Fruit fly (Drosophila melanogaster) whole organism, wandering third instar larva: ENCODE data around the gene RtGEF.

Experiments used
- Abd-B ChIP-seq: fragments of >200 bp; optimal IDR thresholded peaks from 2 replicates; lab custom pipeline; 2017; ENCODE audit warnings: missing biosample characterization, missing genetic modification characterization
- CG32264 ChIP-seq: fragments of 200-800 bp; sonication (Bioruptor generic); optimal IDR thresholded peaks from 2 replicates; lab custom pipeline; 2016; ENCODE audit warnings: missing biosample characterization, missing genetic modification characterization
- CG9705 ChIP-seq: fragments of 200-800 bp; sonication (Bioruptor generic); optimal IDR thresholded peaks from 2 replicates; lab custom pipeline; 2018; ENCODE audit warnings: missing biosample characterization, mild to moderate bottlenecking, missing genetic modification characterization
- CrebA ChIP-seq: fragments of 200-800 bp; sonication (Bioruptor generic); optimal IDR thresholded peaks from 2 replicates; lab custom pipeline; 2016; ENCODE audit warnings: missing biosample characterization, mild to moderate bottlenecking, missing genetic modification characterization, borderline replicate concordance
- Dfd ChIP-seq: fragments of >200 bp; optimal IDR thresholded peaks from 2 replicates; lab custom pipeline; 2017; ENCODE audit warnings: missing biosample characterization, missing genetic modification characterization
- HLH106 ChIP-seq: fragments of 200-800 bp; optimal IDR thresholded peaks from 3 replicates; lab custom pipeline; 2019; ENCODE audit warnings: missing biosample characterization, mild to moderate bottlenecking, missing genetic modification characterization, moderate library complexity
- Hnf4 ChIP-seq: fragments of 200-800 bp; sonication (Bioruptor generic); optimal IDR thresholded peaks from 2 replicates; lab custom pipeline; 2016; ENCODE audit warnings: missing biosample characterization, mild to moderate bottlenecking, missing genetic modification characterization
- Hr78 ChIP-seq: fragments of >200 bp; optimal IDR thresholded peaks from 2 replicates; lab custom pipeline; 2017; ENCODE audit warnings: missing biosample characterization, missing genetic modification characterization
- Hr83 ChIP-seq: fragments of 200-300 bp; sonication (Bioruptor generic); optimal IDR thresholded peaks from 2 replicates; lab custom pipeline; 2016; ENCODE audit warnings: missing biosample characterization, mild to moderate bottlenecking, missing genetic modification characterization, moderate library complexity; ENCODE audit not compliant: poor library complexity, severe bottlenecking
- Jra ChIP-seq: sonication (Bioruptor generic); optimal IDR thresholded peaks from 2 replicates; lab custom pipeline; 2016; ENCODE audit warnings: missing biosample characterization, missing genetic modification characterization
- Myc ChIP-seq: fragments of >200 bp; optimal IDR thresholded peaks from 2 replicates; lab custom pipeline; 2017
- OdsH ChIP-seq: fragments of 200-800 bp; sonication (Bioruptor generic); optimal IDR thresholded peaks from 2 replicates; lab custom pipeline; 2016; ENCODE audit warnings: missing biosample characterization, mild to moderate bottlenecking, missing genetic modification characterization
- br ChIP-seq: fragments of 200-800 bp; sonication (Bioruptor generic); optimal IDR thresholded peaks from 2 replicates; lab custom pipeline; 2016; ENCODE audit warnings: missing biosample characterization, missing genetic modification characterization
- dl ChIP-seq, 2 experiments: fragments of 175-275, 200-275 bp in 1 of 2; fragments of 200-275 bp in 1 of 2; sonication (Bioruptor generic); optimal IDR thresholded peaks; lab custom pipeline; 2018; ENCODE audit warnings: mild to moderate bottlenecking in 2 of 2, missing biosample characterization in 2 of 2, missing genetic modification characterization in 2 of 2, moderate library complexity in 2 of 2; ENCODE audit not compliant: partially characterized antibody in 2 of 2, insufficient read depth in 1 of 2
- dmrt93B ChIP-seq: fragments of 200-800 bp; sonication (Bioruptor generic); optimal IDR thresholded peaks from 2 replicates; lab custom pipeline; 2018; ENCODE audit warnings: missing biosample characterization, mild to moderate bottlenecking, missing genetic modification characterization
- ey ChIP-seq: fragments of 200-800 bp; sonication (Bioruptor generic); optimal IDR thresholded peaks from 2 replicates; lab custom pipeline; 2016; ENCODE audit warnings: missing biosample characterization, missing genetic modification characterization
- foxo ChIP-seq, 2 experiments: fragments of 200-800 bp; sonication (Bioruptor generic); optimal IDR thresholded peaks; 2 replicates in 1 of 2; 3 replicates in 1 of 2; lab custom pipeline; 2016 to 2017; ENCODE audit warnings: missing biosample characterization in 2 of 2, missing genetic modification characterization in 2 of 2
- h ChIP-seq: fragments of 200-800 bp; sonication (Bioruptor generic); optimal IDR thresholded peaks from 3 replicates; lab custom pipeline; 2016; ENCODE audit warnings: missing biosample characterization, mild to moderate bottlenecking, missing genetic modification characterization
- jim ChIP-seq: fragments of 175-275, 200-325 bp; sonication (Bioruptor generic); optimal IDR thresholded peaks from 2 replicates; lab custom pipeline; 2016; ENCODE audit warnings: missing biosample characterization, mild to moderate bottlenecking, missing genetic modification characterization
- lola ChIP-seq: fragments of >200 bp; optimal IDR thresholded peaks from 2 replicates; lab custom pipeline; 2017; ENCODE audit warnings: missing biosample characterization, missing genetic modification characterization
- pan ChIP-seq: fragments of >200 bp; optimal IDR thresholded peaks from 2 replicates; lab custom pipeline; 2017
- rgr ChIP-seq: fragments of 200-800 bp; sonication (Bioruptor generic); optimal IDR thresholded peaks from 3 replicates; lab custom pipeline; 2016; ENCODE audit warnings: missing biosample characterization, mild to moderate bottlenecking, missing genetic modification characterization
- sage ChIP-seq: fragments of 200-800 bp; sonication (Bioruptor generic); optimal IDR thresholded peaks from 2 replicates; lab custom pipeline; 2016; ENCODE audit warnings: missing biosample characterization, mild to moderate bottlenecking, missing genetic modification characterization
- sv ChIP-seq: fragments of 200-800 bp; sonication (Bioruptor generic); optimal IDR thresholded peaks from 3 replicates; lab custom pipeline; 2016; ENCODE audit warnings: missing biosample characterization, missing genetic modification characterization
- tai ChIP-seq: sonication (Bioruptor generic); optimal IDR thresholded peaks from 2 replicates; lab custom pipeline; 2016; ENCODE audit warnings: missing biosample characterization, missing genetic modification characterization
- usp ChIP-seq: fragments of >200 bp; optimal IDR thresholded peaks from 2 replicates; lab custom pipeline; 2017; ENCODE audit warnings: missing biosample characterization, missing genetic modification characterization
- woc ChIP-seq: sonication (Bioruptor generic); optimal IDR thresholded peaks from 2 replicates; lab custom pipeline; 2016; ENCODE audit warnings: missing biosample characterization, mild to moderate bottlenecking, missing genetic modification characterization

RtGEF gene

DNA sequence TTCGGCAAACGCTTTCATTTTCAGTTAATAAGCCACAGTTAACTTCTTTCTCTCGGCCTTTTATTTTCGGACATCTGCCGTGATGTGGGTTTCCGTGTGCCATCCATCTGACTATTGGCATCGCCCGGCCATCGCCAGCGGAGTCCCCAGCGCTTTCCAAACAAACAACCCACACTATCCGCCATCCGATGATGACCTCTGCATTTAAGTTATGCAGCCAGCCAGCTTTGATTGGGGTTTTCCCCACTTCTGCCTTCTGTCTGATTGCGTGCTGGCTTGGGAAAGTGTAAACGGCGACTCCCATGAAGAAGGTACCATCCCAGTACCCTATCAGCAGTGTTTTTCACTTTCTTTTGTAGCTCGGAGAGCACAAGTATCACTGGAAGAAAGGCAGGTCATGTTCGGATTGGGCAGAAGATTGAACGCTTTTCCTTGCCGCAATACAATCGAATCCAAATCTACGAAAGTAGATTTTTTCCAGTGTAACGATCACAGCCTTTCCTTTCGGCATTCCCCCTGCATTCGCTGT is 37.1 kb upstream of the RtGEF start:
- TF ChIP-seq jim (no peak), Hr83 (no peak), h (GFP tag; lab: Kevin White, UChicago) (no peak), OdsH (GFP tag; lab: Kevin White, UChicago) (no peak), Hr78 (GFP tag; lab: Kevin White, UChicago) (no peak)
- TF ChIP-seq, all 38 proteins: peak for 0

DNA sequence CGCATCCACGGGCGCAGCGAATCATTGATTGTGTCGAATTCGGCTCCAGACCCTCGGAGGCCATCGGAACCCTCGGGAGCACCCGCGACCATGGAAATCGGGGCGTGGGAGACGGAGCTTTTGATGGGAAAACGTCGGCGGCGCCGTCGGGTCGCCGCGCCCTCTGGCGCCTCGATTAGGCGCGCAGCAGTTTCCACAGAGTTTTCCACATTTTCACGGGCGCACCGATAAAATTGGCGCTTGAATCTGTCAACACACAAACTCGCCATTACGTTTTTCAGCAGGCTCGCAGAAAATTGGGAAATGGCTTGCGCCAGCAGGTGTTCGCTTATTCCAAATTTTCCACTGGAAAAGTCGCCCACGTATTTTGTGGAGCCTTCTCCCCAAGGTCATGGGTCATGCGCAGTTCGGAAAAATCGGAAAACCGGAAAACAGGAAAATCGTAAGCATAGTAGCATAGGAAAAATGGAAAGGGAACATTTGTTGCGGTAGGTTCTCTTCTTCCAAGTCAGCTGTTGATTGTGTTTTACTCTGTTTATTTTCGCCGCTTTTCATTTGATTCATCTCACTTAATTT is 35.5 kb upstream of the RtGEF start:
- no peak for TF ChIP-seq CG9705 (GFP tag; lab: Kevin White, UChicago)
- no peak for TF ChIP-seq foxo (GFP tag; optimal IDR thresholded peaks at IDR 0.05; lab: Kevin White, UChicago)
- no peak for TF ChIP-seq HLH106 (tag; lab: Kevin White, UChicago)
- no peak for TF ChIP-seq CG32264 (GFP tag; lab: Kevin White, UChicago)
- TF ChIP-seq rgr = no peak
- no peak for TF ChIP-seq sage (GFP tag; lab: Kevin White, UChicago)
- TF ChIP-seq Abd-B (GFP tag; lab: Kevin White, UChicago) = no peak
- TF ChIP-seq Hr83 = no peak
- TF ChIP-seq Myc (lab: Kevin White, UChicago) = no peak
- TF ChIP-seq Dfd = no peak
- TF ChIP-seq Hr78 (GFP tag; lab: Kevin White, UChicago) = no peak
- no peak for TF ChIP-seq tai (GFP tag; lab: Kevin White, UChicago)
- no peak for TF ChIP-seq pan (lab: Kevin White, UChicago)
- no peak for TF ChIP-seq Hnf4 (GFP tag; lab: Kevin White, UChicago)
- no peak for TF ChIP-seq Jra (GFP tag; lab: Kevin White, UChicago)
- no peak for TF ChIP-seq lola (GFP tag; lab: Kevin White, UChicago)
- TF ChIP-seq CrebA (GFP tag; lab: Kevin White, UChicago) = no peak
- TF ChIP-seq, all 38 proteins: peak for 0

DNA sequence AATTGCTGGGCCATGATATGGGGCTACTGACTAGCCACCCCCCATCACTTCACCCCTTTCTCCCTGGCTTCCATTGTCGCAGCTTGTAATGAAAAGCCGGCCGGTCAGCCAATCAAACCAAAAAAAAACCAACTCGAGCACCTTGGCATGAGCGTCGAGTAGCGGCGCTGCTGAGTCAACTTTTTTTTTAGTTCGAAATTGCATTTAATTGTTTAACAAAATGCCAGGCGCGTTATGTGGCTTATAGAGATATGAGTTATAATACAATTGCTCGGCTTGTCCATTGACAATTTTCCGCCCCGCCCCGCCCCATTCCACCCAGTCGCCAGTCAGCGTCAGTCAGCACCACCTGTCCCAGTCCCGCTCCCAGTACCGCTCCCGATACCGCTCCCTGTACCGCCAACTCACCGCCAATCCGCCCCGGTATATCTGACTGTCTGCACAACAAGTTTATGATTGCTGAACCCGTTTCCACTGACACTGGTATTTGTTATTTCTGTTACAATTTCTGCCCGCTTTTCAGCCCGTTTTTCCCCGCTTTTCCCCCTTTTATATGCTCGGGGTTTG is 28.9 kb upstream of the RtGEF start:
- TF ChIP-seq jim (no peak), Hr78 (GFP tag; lab: Kevin White, UChicago) (no peak), Abd-B (GFP tag; lab: Kevin White, UChicago) (no peak), CG9705 (GFP tag; lab: Kevin White, UChicago) (no peak), h (GFP tag; lab: Kevin White, UChicago) (no peak), Jra (GFP tag; lab: Kevin White, UChicago) (no peak), Myc (lab: Kevin White, UChicago) (no peak), OdsH (GFP tag; lab: Kevin White, UChicago) (no peak), Hr83 (no peak), lola (GFP tag; lab: Kevin White, UChicago) (no peak), dl (GFP tag; optimal IDR thresholded peaks at IDR 0.05; lab: Kevin White, UChicago; ENCODE audit: insufficient read depth in 1 of 2, partially characterized antibody in 2 of 2) (no peak), sv (GFP tag; lab: Kevin White, UChicago) (no peak)

DNA sequence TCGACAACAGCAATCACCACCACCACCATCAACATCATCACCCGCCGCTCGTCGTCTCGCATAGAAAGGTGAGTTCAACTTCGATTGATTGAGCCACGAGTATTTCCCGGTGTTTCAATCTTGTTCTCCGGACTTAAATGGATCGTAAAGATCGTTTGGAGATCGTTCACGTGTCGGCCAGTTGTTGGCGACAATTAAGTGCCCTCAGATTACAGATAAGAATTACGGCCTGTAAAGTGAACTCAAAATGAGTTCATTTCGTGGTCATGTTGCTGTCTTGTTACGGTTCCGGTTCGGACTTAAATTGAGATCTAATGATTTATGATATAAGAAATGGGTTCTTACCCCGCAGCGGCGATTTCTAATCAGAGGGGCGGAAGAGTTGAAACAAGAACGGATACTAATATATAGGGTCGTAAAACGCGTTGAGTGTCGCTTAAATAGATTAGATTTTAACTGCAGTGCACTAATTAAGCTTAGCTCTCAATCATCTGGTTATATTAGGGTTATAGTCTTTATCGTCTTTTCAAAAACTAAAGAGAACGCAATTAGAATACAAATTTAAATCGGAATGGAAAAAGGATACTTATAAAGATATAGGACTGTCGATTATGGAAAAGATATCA is 28.1 kb upstream of the RtGEF start:
- no peak for TF ChIP-seq CG9705 (GFP tag; lab: Kevin White, UChicago)
- TF ChIP-seq dmrt93B (GFP tag; lab: Kevin White, UChicago) = no peak
- no peak for TF ChIP-seq ey
- no peak for TF ChIP-seq pan (lab: Kevin White, UChicago)
- TF ChIP-seq usp = no peak
- no peak for TF ChIP-seq woc (GFP tag; lab: Kevin White, UChicago)
- no peak for TF ChIP-seq br

DNA sequence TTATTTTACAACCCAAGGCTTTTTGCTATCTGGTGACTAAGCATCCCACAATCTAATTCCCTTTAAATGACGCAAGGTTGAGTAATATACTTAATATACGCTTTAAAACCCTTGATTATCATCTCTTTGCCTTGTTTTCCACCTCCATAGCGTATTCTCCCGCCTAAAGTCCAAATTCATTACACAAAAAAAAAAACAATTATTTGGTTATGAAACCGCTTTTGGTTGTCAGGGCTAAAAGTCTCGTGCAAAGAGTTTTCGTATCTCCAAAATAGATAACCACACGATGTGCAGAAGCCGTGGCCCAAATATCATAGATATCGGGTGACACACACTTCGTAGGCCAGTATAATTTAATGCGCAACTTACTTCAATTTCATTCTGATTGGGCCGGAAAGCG is 24.9 kb upstream of the RtGEF start:
- TF ChIP-seq Hr78 (GFP tag; lab: Kevin White, UChicago) = no peak
- TF ChIP-seq, all 38 proteins: peak for 0

DNA sequence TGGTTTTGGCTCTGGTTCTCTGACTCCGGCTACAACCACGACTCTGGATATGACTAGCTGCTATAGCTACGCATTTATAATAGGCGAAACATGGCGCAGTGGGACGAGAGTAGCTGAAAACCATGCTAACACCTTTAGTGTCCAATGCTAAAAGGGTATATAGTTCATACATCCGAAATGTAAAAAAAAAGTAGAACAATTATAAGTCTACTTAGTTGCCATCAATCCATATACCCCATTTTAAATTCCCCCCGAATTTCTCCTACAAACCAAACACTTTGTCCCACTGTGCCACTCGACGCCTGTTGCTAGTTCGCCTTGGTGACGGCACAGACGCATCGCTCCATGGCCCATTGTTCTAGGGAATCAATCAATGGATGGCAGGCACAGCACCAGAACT is 23.9 kb upstream of the RtGEF start:
- no peak for TF ChIP-seq Hr83
- peak; percentile 26 for TF ChIP-seq h (GFP tag; lab: Kevin White, UChicago)
